Fruit fly (Drosophila melanogaster): ENCODE data around the gene CG13300.

The CG13300 gene

DNA sequence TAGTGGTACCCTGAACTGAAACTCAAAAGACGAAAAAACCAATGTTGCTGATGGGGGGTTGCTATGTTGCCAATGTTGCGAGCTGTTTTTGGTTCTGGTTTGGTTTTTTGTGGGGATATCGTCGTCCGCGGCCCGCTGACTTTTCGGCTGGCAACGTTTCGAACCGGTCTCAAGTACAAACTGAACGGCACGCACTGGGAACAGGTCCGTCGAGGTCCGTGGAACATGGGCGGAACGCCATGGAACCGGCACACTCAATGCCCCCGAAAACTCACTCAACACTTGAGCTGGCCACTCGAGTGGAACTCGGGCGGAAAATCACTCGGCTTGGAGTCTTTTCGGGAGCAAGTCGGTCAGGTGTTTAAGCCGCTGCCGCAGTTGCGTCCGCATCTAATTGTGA, at the start of gene CG13300 (continued):
- TF ChIP-seq Fer1 (GFP tag; optimal IDR thresholded peaks at IDR 0.05) (no peak), CG6765 (GFP tag; optimal IDR thresholded peaks at IDR 0.05) (no peak), CG2199 (GFP tag; IDR thresholded peaks at IDR 0.05) (0 out of 3 replicates have a peak, but pooled peaks have one; percentile 55), Neu2 (GFP tag; optimal IDR thresholded peaks at IDR 0.05; ENCODE audit: borderline replicate concordance) (no peak), otp (GFP tag; IDR thresholded peaks at IDR 0.05) (no peak)

dm6 chr3L:6400062-6400750, 48.0 kb upstream of the CG13300 start, which contains the start of gene CG42747:
Gene CG42747, plus strand, starts transcription at chr3L:6400590.
- TF ChIP-seq jumu (GFP tag; optimal IDR thresholded peaks at IDR 0.05) (peak; percentile 61), CG8944 (GFP tag; optimal IDR thresholded peaks at IDR 0.05) (peak; percentile 56), cato (GFP tag; optimal IDR thresholded peaks at IDR 0.05; ENCODE audit: borderline replicate concordance) (peak; percentile 42), CG3281 (GFP tag; optimal IDR thresholded peaks at IDR 0.05) (no peak), pnt (GFP tag; optimal IDR thresholded peaks at IDR 0.05) (peak; percentile 62), ranshi (GFP tag; IDR thresholded peaks at IDR 0.05) (peak; percentile 50; the same call in 1 of the 2 replicates), CG14710 (tag; optimal IDR thresholded peaks at IDR 0.05) (peak; percentile 89), sens-2 (GFP tag; IDR thresholded peaks at IDR 0.05) (peak; percentile 64; the same call in 1 of the 2 replicates), crol (GFP tag; IDR thresholded peaks at IDR 0.05) (no peak), Asciz (GFP tag; optimal IDR thresholded peaks at IDR 0.05) (peak; percentile 76), Abd-B (GFP tag; optimal IDR thresholded peaks at IDR 0.05) (peak; percentile 71), CG17359 (tag; optimal IDR thresholded peaks at IDR 0.05) (peak; percentile 71), dan (GFP tag; IDR thresholded peaks at IDR 0.05) (no peak), Nf-YB (GFP tag; optimal IDR thresholded peaks at IDR 0.05) (peak; percentile 61), sd (tag; optimal IDR thresholded peaks at IDR 0.05) (no peak), croc (GFP tag; conservative IDR thresholded peaks at IDR 0.05) (peak; percentile 22; the same call in 1 of the 3 replicates), pzg (GFP tag; optimal IDR thresholded peaks at IDR 0.05) (no peak), CG10462 (GFP tag; optimal IDR thresholded peaks at IDR 0.05) (peak; percentile 42), Fer1 (GFP tag; optimal IDR thresholded peaks at IDR 0.05) (no peak), odd (GFP tag; optimal IDR thresholded peaks at IDR 0.05) (peak; percentile 61), Neu2 (GFP tag; optimal IDR thresholded peaks at IDR 0.05; ENCODE audit: borderline replicate concordance) (peak; percentile 29), insv (GFP tag; optimal IDR thresholded peaks at IDR 0.05) (no peak), twi (tag; optimal IDR thresholded peaks at IDR 0.05) (peak; percentile 27), CG13296 (GFP tag; optimal IDR thresholded peaks at IDR 0.05) (peak; percentile 35), CHES-1-like (GFP tag; optimal IDR thresholded peaks at IDR 0.05) (peak; percentile 38), gro (GFP tag; optimal IDR thresholded peaks at IDR 0.05) (no peak), CG11560 (tag; IDR thresholded peaks at IDR 0.05) (no peak), phol (tag; optimal IDR thresholded peaks at IDR 0.05) (peak; percentile 86), NFAT (GFP tag; IDR thresholded peaks at IDR 0.05) (no peak), unc-4 (GFP tag; IDR thresholded peaks at IDR 0.05; ENCODE audit: partially characterized antibody) (peak; percentile 44), Atf6 (GFP tag; IDR thresholded peaks at IDR 0.05) (no peak), CG15696 (tag; optimal IDR thresholded peaks at IDR 0.05) (peak; percentile 78), CG6791 (GFP tag; IDR thresholded peaks at IDR 0.05; ENCODE audit: partially characterized antibody) (peak; percentile 49; the same call in 1 of the 3 replicates), luna (GFP tag; optimal IDR thresholded peaks at IDR 0.05) (no peak), CG6765 (GFP tag; optimal IDR thresholded peaks at IDR 0.05) (no peak), pb (GFP tag; optimal IDR thresholded peaks at IDR 0.05) (peak; percentile 68), lilli (GFP tag; optimal IDR thresholded peaks at IDR 0.05) (peak; percentile 65), Fer3 (tag; optimal IDR thresholded peaks at IDR 0.05) (peak; percentile 63), bab2 (GFP tag; optimal IDR thresholded peaks at IDR 0.05) (peak; percentile 76), her (GFP tag; optimal IDR thresholded peaks at IDR 0.05) (peak; percentile 44), H15 (GFP tag; IDR thresholded peaks at IDR 0.05) (0 out of 3 replicates have a peak, but pooled peaks have one; percentile 4), CG2116 (GFP tag; optimal IDR thresholded peaks at IDR 0.05) (peak; percentile 41), sim (GFP tag; IDR thresholded peaks at IDR 0.05) (no peak), Gsc (GFP tag; IDR thresholded peaks at IDR 0.05) (no peak), CG14050 (GFP tag; IDR thresholded peaks at IDR 0.05) (peak; percentile 64; the same call in 2 of the 3 replicates)
